Worm (Caenorhabditis elegans) whole organism, L4 larva: ENCODE results near the gene mlh-1.

Experiments used
- D1046.2 ChIP-seq: fragments of 200-800 bp; sonication (Bioruptor generic); IDR thresholded peaks from 2 replicates; pipeline ENCODE4 v1.3.6; 2022; ENCODE audit warnings: missing genetic modification characterization, missing compliant biosample characterization
- F10B5.3 ChIP-seq: sonication (generic microtip); optimal IDR thresholded peaks from 2 replicates; lab custom pipeline; 2016; ENCODE audit warnings: mild to moderate bottlenecking, missing genetic modification characterization, missing compliant biosample characterization
- T20F7.1 ChIP-seq: fragments of 200-800 bp; sonication (Bioruptor generic); optimal IDR thresholded peaks from 2 replicates; lab custom pipeline; 2018; ENCODE audit warnings: mild to moderate bottlenecking, missing genetic modification characterization, missing compliant biosample characterization
- T26A8.4 ChIP-seq: fragments of 200-800 bp; sonication (Bioruptor generic); IDR thresholded peaks from 2 replicates; pipeline ENCODE4 v1.3.6; 2022; ENCODE audit warnings: missing genetic modification characterization, missing compliant biosample characterization
- Y48G9A.11 ChIP-seq: fragments of 200-800 bp; sonication (Bioruptor generic); IDR thresholded peaks from 2 replicates; pipeline ENCODE4 v1.3.6; 2022; ENCODE audit warnings: missing genetic modification reagents, missing genetic modification characterization, missing compliant biosample characterization
- aha-1 ChIP-seq: fragments of 150-350 bp; peaks from one replicate; lab custom pipeline; 2014; ENCODE audit warnings: missing biosample characterization, missing genetic modification characterization
- ama-1 ChIP-seq: fragments of 150-350 bp; optimal IDR thresholded peaks from 2 replicates; lab custom pipeline; 2014; ENCODE audit warnings: inconsistent platforms, mixed read lengths
- attf-4 ChIP-seq: sonication (generic microtip); optimal IDR thresholded peaks from 3 replicates; lab custom pipeline; 2017; ENCODE audit warnings: missing biosample characterization, missing genetic modification characterization
- ceh-28 ChIP-seq: fragments of 150-350 bp; optimal IDR thresholded peaks from 2 replicates; lab custom pipeline; 2014; ENCODE audit warnings: missing biosample characterization, missing genetic modification reagents, missing genetic modification characterization
- ceh-62 ChIP-seq: sonication (generic microtip); optimal IDR thresholded peaks from 2 replicates; lab custom pipeline; 2017; ENCODE audit warnings: missing biosample characterization, missing genetic modification characterization
- ctbp-1 ChIP-seq: fragments of 200-800 bp; sonication (Bioruptor generic); IDR thresholded peaks from 2 replicates; pipeline ENCODE4 v1.3.6; 2022; ENCODE audit warnings: missing genetic modification reagents, missing genetic modification characterization, missing compliant biosample characterization
- daf-19 ChIP-seq: fragments of 200-800 bp; sonication (Bioruptor generic); conservative IDR thresholded peaks from 2 replicates; pipeline ENCODE4 v1.3.6; 2022; ENCODE audit warnings: missing genetic modification characterization, missing compliant biosample characterization
- daf-8 ChIP-seq: fragments of 200-800 bp; sonication (Bioruptor generic); IDR thresholded peaks from 2 replicates; pipeline ENCODE4 v1.3.6; 2022; ENCODE audit warnings: missing genetic modification characterization, missing compliant biosample characterization
- dmd-9 ChIP-seq: fragments of 200-800 bp; sonication (Bioruptor generic); IDR thresholded peaks from 2 replicates; pipeline ENCODE4 v1.3.6; 2022; ENCODE audit warnings: missing genetic modification reagents, missing genetic modification characterization, missing compliant biosample characterization
- duxl-1 ChIP-seq: sonication (generic microtip); optimal IDR thresholded peaks from 2 replicates; lab custom pipeline; 2016; ENCODE audit warnings: mild to moderate bottlenecking, missing genetic modification characterization, moderate library complexity, missing compliant biosample characterization; ENCODE audit not compliant: poor library complexity
- fkh-10 ChIP-seq: fragments of 150-350 bp; optimal IDR thresholded peaks from 2 replicates; lab custom pipeline; 2014; ENCODE audit warnings: missing biosample characterization, missing genetic modification reagents, missing genetic modification characterization
- hlh-11 ChIP-seq: fragments of 200-800 bp; sonication (Bioruptor generic); optimal IDR thresholded peaks from 2 replicates; lab custom pipeline; 2018; ENCODE audit warnings: mild to moderate bottlenecking, missing genetic modification characterization, missing compliant biosample characterization
- hlh-30 ChIP-seq: sonication (generic microtip); optimal IDR thresholded peaks from 2 replicates; lab custom pipeline; 2017; ENCODE audit warnings: antibody characterized with exemption, mild to moderate bottlenecking, missing genetic modification characterization, missing compliant biosample characterization; ENCODE audit not compliant: insufficient read depth
- hmg-1.1 ChIP-seq: fragments of 200-800 bp; sonication (Bioruptor generic); IDR thresholded peaks from 2 replicates; pipeline ENCODE4 v1.3.6; 2022; ENCODE audit warnings: missing genetic modification reagents, missing genetic modification characterization, missing compliant biosample characterization
- jun-1 ChIP-seq: fragments of 150-350 bp; optimal IDR thresholded peaks from 2 replicates; lab custom pipeline; 2014; ENCODE audit warnings: missing biosample characterization, missing genetic modification reagents, missing genetic modification characterization
- lin-29 ChIP-seq: fragments of 200-800 bp; sonication (Bioruptor generic); IDR thresholded peaks from 2 replicates; pipeline ENCODE4 v1.3.6; 2022; ENCODE audit warnings: missing genetic modification reagents, missing genetic modification characterization, missing compliant biosample characterization
- lin-38 ChIP-seq: fragments of 200-800 bp; sonication (Bioruptor generic); IDR thresholded peaks from 2 replicates; pipeline ENCODE4 v1.3.6; 2022; ENCODE audit warnings: missing genetic modification reagents, missing genetic modification characterization, missing compliant biosample characterization
- lsy-2 ChIP-seq, 2 experiments: fragments of 150-350 bp in 1 of 2; sonication (generic microtip) in 1 of 2; optimal IDR thresholded peaks; 2 replicates each; lab custom pipeline; 2014 to 2017; ENCODE audit warnings: missing biosample characterization in 2 of 2, missing genetic modification characterization in 2 of 2
- mdt-29 ChIP-seq: fragments of 200-800 bp; sonication (Bioruptor generic); IDR thresholded peaks from 2 replicates; pipeline ENCODE4 v1.3.6; 2022; ENCODE audit warnings: missing genetic modification reagents, missing genetic modification characterization, missing compliant biosample characterization
- mep-1 ChIP-seq: fragments of 150-350 bp; sonication (generic microtip); optimal IDR thresholded peaks from 3 replicates; lab custom pipeline; 2014; ENCODE audit warnings: missing biosample characterization, missing genetic modification characterization
- mes-2 ChIP-seq: sonication (generic microtip); optimal IDR thresholded peaks from 2 replicates; lab custom pipeline; 2016; ENCODE audit warnings: missing genotype, mild to moderate bottlenecking, missing genetic modification characterization, missing compliant biosample characterization; ENCODE audit not compliant: poor library complexity, severe bottlenecking
- nhr-10 ChIP-seq: fragments of 150-350 bp; optimal IDR thresholded peaks from 2 replicates; lab custom pipeline; 2014; ENCODE audit warnings: missing biosample characterization, missing genetic modification characterization
- nhr-102 ChIP-seq: sonication (generic microtip); optimal IDR thresholded peaks from 2 replicates; lab custom pipeline; 2016; ENCODE audit warnings: mild to moderate bottlenecking, missing genetic modification characterization, moderate library complexity, missing compliant biosample characterization
- nhr-41 ChIP-seq: fragments of 200-800 bp; sonication (Bioruptor generic); IDR thresholded peaks from 2 replicates; pipeline ENCODE4 v1.3.6; 2022; ENCODE audit warnings: missing genetic modification reagents, missing genetic modification characterization, missing compliant biosample characterization
- pha-4 ChIP-seq, 2 experiments: fragments of 150-350 bp in 1 of 2; fragments of 200-800 bp in 1 of 2; sonication (Bioruptor generic) in 1 of 2; IDR thresholded peaks in 1 of 2; optimal IDR thresholded peaks in 1 of 2; 2 replicates each; pipeline versions ENCODE4 v1.3.6 to Lab custom; 2014 to 2022; ENCODE audit warnings: missing genetic modification characterization in 2 of 2, missing genetic modification reagents in 2 of 2, missing biosample characterization in 1 of 2, missing compliant biosample characterization in 1 of 2
- rbr-2 ChIP-seq: sonication (generic microtip); optimal IDR thresholded peaks from 2 replicates; lab custom pipeline; 2016; ENCODE audit warnings: missing genotype, missing genetic modification characterization, missing compliant biosample characterization
- sdz-12 ChIP-seq: fragments of 200-800 bp; sonication (Bioruptor generic); optimal IDR thresholded peaks from 2 replicates; lab custom pipeline; 2018; ENCODE audit warnings: mild to moderate bottlenecking, missing genetic modification characterization, missing compliant biosample characterization
- set-16 ChIP-seq: fragments of 200-800 bp; sonication (Bioruptor generic); IDR thresholded peaks from 2 replicates; pipeline ENCODE4 v1.3.6; 2022; ENCODE audit warnings: missing genetic modification reagents, missing genetic modification characterization, missing compliant biosample characterization
- unc-62 ChIP-seq, 3 experiments: fragments of 150-350 bp in 1 of 3; sonication (generic microtip); optimal IDR thresholded peaks in 2 of 3; peaks in 1 of 3; 1 replicate in 1 of 3; 2 replicates in 2 of 3; lab custom pipeline; 2014 to 2017; ENCODE audit warnings: missing biosample characterization in 3 of 3, missing genetic modification characterization in 3 of 3, missing genetic modification reagents in 3 of 3, missing genotype in 1 of 3
- zag-1 ChIP-seq: fragments of 150-350 bp; optimal IDR thresholded peaks from 2 replicates; lab custom pipeline; 2014; ENCODE audit warnings: missing biosample characterization, missing genetic modification characterization
- zfp-3 ChIP-seq: fragments of 200-800 bp; sonication (Bioruptor generic); conservative IDR thresholded peaks from 2 replicates; pipeline ENCODE4 v1.3.6; 2022; ENCODE audit warnings: missing genetic modification reagents, missing genetic modification characterization, missing compliant biosample characterization
- ztf-7 ChIP-seq: fragments of 150-350 bp; optimal IDR thresholded peaks from 2 replicates; lab custom pipeline; 2014; ENCODE audit warnings: missing biosample characterization, missing genetic modification characterization

mlh-1 gene

DNA sequence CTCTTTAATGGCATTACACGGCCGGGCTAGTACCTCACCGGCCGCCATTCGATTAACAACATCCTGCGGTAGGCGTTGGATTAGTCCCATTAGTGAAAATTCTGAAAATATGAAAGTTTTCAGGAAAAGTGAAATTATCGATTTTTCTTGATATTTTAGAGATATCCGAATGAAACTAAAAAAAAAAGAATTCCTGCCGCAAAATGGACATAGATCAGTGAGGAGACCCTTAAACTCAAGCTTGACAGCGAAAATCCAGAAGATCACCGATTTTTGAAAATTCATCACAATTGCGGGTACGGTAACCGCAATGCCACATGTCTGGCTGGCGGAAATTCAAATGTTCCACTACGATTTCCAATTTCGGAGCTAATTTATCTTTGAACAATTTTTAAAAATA lies at the start of gene mlh-1:
TSS of gene mlh-1 (minus strand) at position 101 of the 400 bp plus-strand sequence.
- TF ChIP-seq pha-4 (GFP tag; IDR thresholded peaks at IDR 0.05; lab: Robert Waterston, UW) (no peak), pha-4 (tag; optimal IDR thresholded peaks at IDR 0.05; lab: Kevin White, UChicago) (no peak), fkh-10 (GFP tag; lab: Kevin White, UChicago) (no peak), Y48G9A.11 (0 out of 2 replicates have a peak, but pooled peaks have one; percentile 45), ztf-7 (tag; lab: Kevin White, UChicago) (no peak), attf-4 (tag; lab: Kevin White, UChicago) (no peak), zfp-3 (GFP tag; lab: Robert Waterston, UW) (0 out of 2 replicates have a peak, but pooled peaks have one; percentile 34), nhr-10 (tag; lab: Kevin White, UChicago) (no peak), ceh-62 (tag; lab: Kevin White, UChicago) (no peak), daf-8 (GFP tag; lab: Robert Waterston, UW) (no peak), lsy-2 (tag; optimal IDR thresholded peaks at IDR 0.05; lab: Kevin White, UChicago) (no peak), dmd-9 (no peak), duxl-1 (tag; lab: Kevin White, UChicago) (no peak), hlh-30 (no peak), mdt-29 (no peak), F10B5.3 (tag; lab: Kevin White, UChicago) (no peak), lin-29 (GFP tag; lab: Robert Waterston, UW) (no peak)

DNA sequence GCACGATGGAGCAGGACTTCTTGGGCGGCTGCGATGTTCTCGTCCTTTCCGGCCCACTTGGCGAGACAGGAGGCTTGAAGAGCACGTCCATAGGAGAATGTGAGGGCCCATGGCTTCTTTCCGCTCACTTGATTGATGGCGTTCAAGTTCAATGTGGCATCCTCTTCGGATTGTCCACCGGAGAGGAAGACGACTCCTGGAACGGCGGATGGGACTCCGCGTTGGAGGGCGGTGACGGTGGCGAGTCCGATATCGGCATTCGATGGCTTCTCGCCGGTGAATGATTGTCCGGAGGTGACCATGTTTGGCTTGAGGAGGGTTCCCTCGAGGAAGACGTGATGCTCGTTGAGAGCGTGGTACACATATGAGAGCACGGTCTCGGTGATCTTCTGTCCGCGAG lies 49.2 kb upstream of the mlh-1 start:
- TF ChIP-seq set-16 (GFP tag; lab: Robert Waterston, UW) (peak; percentile 84), T26A8.4 (GFP tag; lab: Robert Waterston, UW) (no peak), ctbp-1 (0 out of 2 replicates have a peak, but pooled peaks have one; percentile 49)
- TF ChIP-seq, all 104 proteins: peak for 2

DNA sequence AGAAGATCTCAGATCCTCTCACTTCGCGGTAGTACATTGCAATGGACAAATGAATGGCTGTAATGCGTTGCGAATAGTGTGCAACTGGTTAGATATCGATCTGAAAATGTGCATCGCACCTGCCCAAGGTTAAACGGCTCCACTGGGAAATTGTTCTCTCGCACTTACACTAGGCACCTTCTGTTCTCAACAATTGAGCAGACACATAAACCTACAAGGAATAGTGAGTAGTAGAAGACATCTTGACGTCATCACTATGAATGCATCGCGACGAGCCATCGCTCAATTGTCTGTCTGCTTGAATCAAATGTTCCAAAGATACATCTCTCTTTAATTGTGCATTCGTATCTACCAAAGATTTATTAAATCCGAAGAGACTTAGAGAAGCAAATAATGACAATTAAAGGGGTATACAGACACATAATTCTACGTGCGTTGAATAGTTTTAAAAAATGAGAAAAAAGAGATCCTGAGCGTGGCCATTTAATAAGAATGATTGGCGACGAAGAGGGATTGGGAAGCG lies 48.7 kb upstream of the mlh-1 start, which contains the start of gene T05D4.2:
TSS of gene T05D4.2 (minus strand) at position 83 of the 523 bp plus-strand sequence.
- TF ChIP-seq unc-62 (GFP tag; optimal IDR thresholded peaks at IDR 0.05 in 1 of 2; lab: Kevin White, UChicago) (peak in 1 of 2 experiments; percentile 97), unc-62 (tag; optimal IDR thresholded peaks at IDR 0.05; lab: Kevin White, UChicago) (no peak), nhr-41 (GFP tag; lab: Robert Waterston, UW) (no peak), hlh-11 (tag; lab: Kevin White, UChicago) (peak; percentile 11), ctbp-1 (0 out of 2 replicates have a peak, but pooled peaks have one; percentile 39), sdz-12 (GFP tag; lab: Kevin White, UChicago) (no peak), D1046.2 (GFP tag; lab: Robert Waterston, UW) (0 out of 2 replicates have a peak, but pooled peaks have one; percentile 23), ama-1 (lab: Kevin White, UChicago) (peak; percentile 57), mdt-29 (no peak), mep-1 (tag; lab: Kevin White, UChicago) (peak; percentile 8), daf-19 (0 out of 2 replicates have a peak, but pooled peaks have one; percentile 49), lsy-2 (tag; optimal IDR thresholded peaks at IDR 0.05; lab: Kevin White, UChicago) (peak in 1 of 2 experiments; percentile 59)

DNA sequence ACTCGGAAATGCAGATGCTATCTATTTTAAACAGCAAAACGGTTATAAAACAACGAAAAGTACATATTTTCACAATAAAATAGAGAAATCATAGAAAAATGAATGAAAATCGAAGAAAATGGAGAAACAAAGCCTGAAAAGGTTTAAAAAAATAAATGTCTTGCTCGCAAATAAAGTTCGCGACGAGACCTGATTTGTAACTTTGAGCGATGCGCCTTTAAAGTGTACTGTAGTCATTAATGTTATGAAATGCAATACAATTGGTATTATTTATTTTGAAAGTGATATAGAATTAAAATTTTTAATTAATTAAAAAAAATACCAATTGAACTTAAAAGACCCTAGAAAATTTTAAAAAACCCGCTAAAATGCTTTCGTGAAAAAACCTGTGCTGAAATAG lies 46.9 kb upstream of the mlh-1 start:
- TF ChIP-seq hmg-1.1 (GFP tag; lab: Robert Waterston, UW) (no peak), lin-38 (no peak), aha-1 (tag; lab: Kevin White, UChicago) (peak; percentile 2), mes-2 (tag; lab: Kevin White, UChicago) (no peak), ceh-28 (no peak)

DNA sequence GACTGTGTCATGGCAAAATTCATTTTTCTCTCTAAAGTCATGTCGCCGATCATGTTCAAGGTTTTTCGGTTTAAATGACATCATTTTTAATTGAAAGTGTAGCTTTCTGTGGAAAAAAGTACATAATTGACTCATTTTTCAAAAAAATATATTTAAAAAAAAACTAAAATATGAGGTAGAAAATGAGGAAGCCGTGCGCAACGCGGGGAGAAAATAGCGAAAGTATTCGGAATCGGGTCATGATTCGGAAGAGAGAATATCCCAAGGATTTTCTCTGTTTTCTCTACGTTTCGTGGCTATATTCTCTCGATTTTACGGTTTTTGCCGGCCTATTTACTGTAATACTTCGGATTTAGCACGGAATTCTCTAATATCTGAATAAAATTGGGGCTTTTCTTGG lies 46.3 kb upstream of the mlh-1 start:
- TF ChIP-seq mes-2 (tag; lab: Kevin White, UChicago) (no peak), nhr-102 (tag; lab: Kevin White, UChicago) (no peak), lin-38 (no peak), zag-1 (tag; lab: Kevin White, UChicago) (no peak), jun-1 (tag; lab: Kevin White, UChicago) (no peak), T20F7.1 (GFP tag; lab: Kevin White, UChicago) (no peak), rbr-2 (tag; lab: Kevin White, UChicago) (no peak), ceh-28 (no peak)
